Worm (Caenorhabditis elegans) whole organism, L3 larva: Measurements from ENCODE around the gene cnc-5.

ENCODE experiments used
- R02D3.7 ChIP-seq: fragments of 150-350 bp; optimal IDR thresholded peaks from 2 replicates; lab custom pipeline; 2014; ENCODE audit warnings: missing biosample characterization, missing genetic modification characterization
- ZK546.5 ChIP-seq: sonication (generic microtip); optimal IDR thresholded peaks from 2 replicates; lab custom pipeline; 2017; ENCODE audit warnings: missing biosample characterization, missing genetic modification characterization
- aly-2 ChIP-seq: fragments of 150-350 bp; optimal IDR thresholded peaks from 2 replicates; lab custom pipeline; 2014; ENCODE audit warnings: missing biosample characterization, missing genetic modification characterization
- ama-1 ChIP-seq: fragments of 150-350 bp; optimal IDR thresholded peaks from 2 replicates; lab custom pipeline; 2018
- ceh-16 ChIP-seq: sonication (generic microtip); optimal IDR thresholded peaks from 2 replicates; lab custom pipeline; 2017; ENCODE audit warnings: missing biosample characterization, missing genetic modification characterization
- ceh-28 ChIP-seq: fragments of 150-350 bp; optimal IDR thresholded peaks from 2 replicates; lab custom pipeline; 2014; ENCODE audit warnings: missing biosample characterization, missing genetic modification reagents, missing genetic modification characterization
- ceh-82 ChIP-seq: fragments of 150-350 bp; optimal IDR thresholded peaks from 2 replicates; lab custom pipeline; 2014; ENCODE audit warnings: missing biosample characterization, missing genetic modification characterization
- ceh-9 ChIP-seq: sonication (generic microtip); optimal IDR thresholded peaks from 2 replicates; lab custom pipeline; 2018; ENCODE audit warnings: missing biosample characterization, missing genetic modification characterization
- daf-12 ChIP-seq: fragments of 150-350 bp; optimal IDR thresholded peaks from 2 replicates; lab custom pipeline; 2014; ENCODE audit warnings: missing biosample characterization, missing genetic modification reagents, missing genetic modification characterization
- egl-27 ChIP-seq: sonication (generic microtip); optimal IDR thresholded peaks from 4 replicates; lab custom pipeline; 2017; ENCODE audit warnings: missing biosample characterization, missing genetic modification reagents, missing genetic modification characterization
- egl-5 ChIP-seq: fragments of 150-350 bp; optimal IDR thresholded peaks from 2 replicates; lab custom pipeline; 2017; ENCODE audit warnings: missing biosample characterization, missing genetic modification reagents, missing genetic modification characterization, inconsistent platforms
- elt-1 ChIP-seq: fragments of 150-350 bp; optimal IDR thresholded peaks from 2 replicates; lab custom pipeline; 2014; ENCODE audit warnings: missing biosample characterization, missing genetic modification characterization
- elt-2 ChIP-seq: sonication (generic microtip); optimal IDR thresholded peaks from 2 replicates; lab custom pipeline; 2016; ENCODE audit warnings: missing genetic modification reagents, mild to moderate bottlenecking, missing genetic modification characterization, missing compliant biosample characterization
- elt-3 ChIP-seq, 3 experiments: fragments of 150-350 bp in 1 of 3; sonication (generic microtip) in 2 of 3; optimal IDR thresholded peaks; 2 replicates in 2 of 3; 4 replicates in 1 of 3; lab custom pipeline; 2014 to 2017; ENCODE audit warnings: missing biosample characterization in 3 of 3, missing genetic modification characterization in 3 of 3
- eor-1 ChIP-seq, 2 experiments: fragments of 150-350 bp; optimal IDR thresholded peaks; 2 replicates each; lab custom pipeline; 2014 to 2018; ENCODE audit warnings: missing biosample characterization in 2 of 2, missing genetic modification characterization in 2 of 2
- fkh-10 ChIP-seq: sonication (generic microtip); optimal IDR thresholded peaks from 2 replicates; lab custom pipeline; 2017; ENCODE audit warnings: missing biosample characterization, missing genetic modification reagents, missing genetic modification characterization
- fkh-2 ChIP-seq: fragments of 150-350 bp; optimal IDR thresholded peaks from 2 replicates; lab custom pipeline; 2014; ENCODE audit warnings: missing biosample characterization, missing genetic modification reagents, missing genetic modification characterization
- fos-1 ChIP-seq: fragments of 150-350 bp; optimal IDR thresholded peaks from 2 replicates; lab custom pipeline; 2014; ENCODE audit warnings: missing biosample characterization, missing genetic modification characterization
- hmg-11 ChIP-seq: sonication (generic microtip); optimal IDR thresholded peaks from 2 replicates; lab custom pipeline; 2016; ENCODE audit warnings: missing genetic modification characterization, missing compliant biosample characterization
- jun-1 ChIP-seq: fragments of 150-350 bp; optimal IDR thresholded peaks from 2 replicates; lab custom pipeline; 2014; ENCODE audit warnings: missing biosample characterization, missing genetic modification reagents, missing genetic modification characterization
- lin-15B ChIP-seq: fragments of 150-350 bp; optimal IDR thresholded peaks from 2 replicates; lab custom pipeline; 2014; ENCODE audit warnings: missing biosample characterization, missing genetic modification characterization
- lin-39 ChIP-seq: fragments of 150-350 bp; optimal IDR thresholded peaks from 2 replicates; lab custom pipeline; 2018; ENCODE audit warnings: missing biosample characterization, missing genetic modification reagents, missing genetic modification characterization
- lsy-12 ChIP-seq: sonication (generic microtip); optimal IDR thresholded peaks from 2 replicates; lab custom pipeline; 2016; ENCODE audit warnings: mild to moderate bottlenecking, missing genetic modification characterization, missing compliant biosample characterization
- mml-1 ChIP-seq: fragments of 150-350 bp; sonication (generic microtip); optimal IDR thresholded peaks from 3 replicates; lab custom pipeline; 2014; ENCODE audit warnings: missing biosample characterization, missing genetic modification characterization
- nfya-1 ChIP-seq: sonication (generic microtip); optimal IDR thresholded peaks from 2 replicates; lab custom pipeline; 2017; ENCODE audit warnings: missing genetic modification characterization, mild to moderate bottlenecking, missing compliant biosample characterization, antibody characterized with exemption, moderate library complexity; ENCODE audit not compliant: insufficient read depth
- nhr-11 ChIP-seq: fragments of 150-350 bp; optimal IDR thresholded peaks from 2 replicates; lab custom pipeline; 2014; ENCODE audit warnings: missing biosample characterization, missing genetic modification characterization
- nhr-12 ChIP-seq: fragments of 150-350 bp; optimal IDR thresholded peaks from 2 replicates; lab custom pipeline; 2014; ENCODE audit warnings: missing biosample characterization, missing genetic modification characterization
- nhr-23 ChIP-seq: fragments of 150-350 bp; optimal IDR thresholded peaks from 2 replicates; lab custom pipeline; 2014; ENCODE audit warnings: missing biosample characterization, missing genetic modification reagents, missing genetic modification characterization
- nhr-237 ChIP-seq: fragments of 150-350 bp; optimal IDR thresholded peaks from 2 replicates; lab custom pipeline; 2014; ENCODE audit warnings: missing biosample characterization, missing genetic modification characterization
- nhr-25 ChIP-seq: sonication (generic microtip); optimal IDR thresholded peaks from 2 replicates; lab custom pipeline; 2017; ENCODE audit warnings: missing biosample characterization, missing genetic modification characterization
- nhr-28 ChIP-seq: fragments of 150-350 bp; optimal IDR thresholded peaks from 2 replicates; lab custom pipeline; 2014; ENCODE audit warnings: missing biosample characterization, missing genetic modification characterization
- nhr-43 ChIP-seq: sonication (generic microtip); optimal IDR thresholded peaks from 2 replicates; lab custom pipeline; 2016; ENCODE audit warnings: mild to moderate bottlenecking, missing genetic modification characterization, missing compliant biosample characterization; ENCODE audit not compliant: poor library complexity, severe bottlenecking
- nhr-67 ChIP-seq: fragments of 150-350 bp; optimal IDR thresholded peaks from 2 replicates; lab custom pipeline; 2014; ENCODE audit warnings: missing biosample characterization, missing genetic modification characterization
- nhr-76 ChIP-seq: fragments of 150-350 bp; sonication (generic microtip); optimal IDR thresholded peaks from 5 replicates; lab custom pipeline; 2014; ENCODE audit warnings: missing biosample characterization, missing genetic modification characterization
- nhr-77 ChIP-seq: fragments of 150-350 bp; optimal IDR thresholded peaks from 2 replicates; lab custom pipeline; 2014; ENCODE audit warnings: missing biosample characterization, missing genetic modification characterization
- pha-4 ChIP-seq: fragments of 150-350 bp; optimal IDR thresholded peaks from 2 replicates; lab custom pipeline; 2014; ENCODE audit warnings: missing biosample characterization, missing genetic modification reagents, missing genetic modification characterization
- pqm-1 ChIP-seq: fragments of 150-350 bp; optimal IDR thresholded peaks from 2 replicates; lab custom pipeline; 2017; ENCODE audit warnings: missing biosample characterization, missing genetic modification characterization, inconsistent platforms
- sea-2 ChIP-seq: fragments of 150-350 bp; sonication (generic microtip); optimal IDR thresholded peaks from 4 replicates; lab custom pipeline; 2014; ENCODE audit warnings: missing biosample characterization, missing genetic modification reagents, missing genetic modification characterization
- skn-1 ChIP-seq: fragments of 150-350 bp; optimal IDR thresholded peaks from 2 replicates; lab custom pipeline; 2014; ENCODE audit warnings: missing biosample characterization, missing genetic modification characterization
- snpc-4 ChIP-seq: fragments of 150-350 bp; optimal IDR thresholded peaks from 2 replicates; lab custom pipeline; 2014; ENCODE audit warnings: missing biosample characterization, missing genetic modification characterization
- unc-39 ChIP-seq: sonication (generic microtip); optimal IDR thresholded peaks from 4 replicates; lab custom pipeline; 2017; ENCODE audit warnings: missing biosample characterization, missing genetic modification characterization
- unc-62 ChIP-seq: fragments of 150-350 bp; sonication (generic microtip); optimal IDR thresholded peaks from 4 replicates; lab custom pipeline; 2014; ENCODE audit warnings: missing biosample characterization, missing genetic modification reagents, missing genetic modification characterization
- zag-1 ChIP-seq: fragments of 150-350 bp; optimal IDR thresholded peaks from 2 replicates; lab custom pipeline; 2014; ENCODE audit warnings: missing biosample characterization, missing genetic modification characterization
- ztf-11 ChIP-seq: fragments of 150-350 bp; optimal IDR thresholded peaks from 2 replicates; lab custom pipeline; 2014; ENCODE audit warnings: missing biosample characterization, missing genetic modification characterization

Gene cnc-5

ce11 chrV:1471078-1471969 is 26.1 kb downstream of the cnc-5 start:
- TF ChIP-seq nhr-76 (tag; lab: Kevin White, UChicago) (no peak), daf-12 (tag; lab: Kevin White, UChicago) (no peak), nfya-1 (tag; lab: Kevin White, UChicago) (peak; percentile 81), elt-1 (tag; lab: Kevin White, UChicago) (peak; percentile 30), unc-39 (tag; lab: Kevin White, UChicago) (no peak), nhr-237 (no peak), unc-62 (GFP tag; lab: Kevin White, UChicago) (no peak), mml-1 (tag; lab: Kevin White, UChicago) (no peak), lsy-12 (tag; lab: Kevin White, UChicago) (no peak), fos-1 (tag; lab: Kevin White, UChicago) (no peak), hmg-11 (tag; lab: Kevin White, UChicago) (no peak), pqm-1 (tag; lab: Kevin White, UChicago) (peak; percentile 24), fkh-10 (peak; percentile 35), skn-1 (tag; lab: Kevin White, UChicago) (peak; percentile 95), ama-1 (lab: Kevin White, UChicago) (no peak), zag-1 (tag; lab: Kevin White, UChicago) (no peak), nhr-28 (tag; lab: Kevin White, UChicago) (no peak), elt-2 (peak; percentile 27), pha-4 (tag; lab: Kevin White, UChicago) (peak; percentile 74), ceh-28 (tag; lab: Kevin White, UChicago) (peak; percentile 48), ceh-9 (tag; lab: Kevin White, UChicago) (no peak), snpc-4 (tag; lab: Kevin White, UChicago) (peak; percentile 10), ztf-11 (tag; lab: Kevin White, UChicago) (no peak), elt-3 (tag; optimal IDR thresholded peaks at IDR 0.05; lab: Kevin White, UChicago) (no peak), egl-27 (tag; lab: Kevin White, UChicago) (no peak), nhr-23 (tag; lab: Kevin White, UChicago) (peak; percentile 83), sea-2 (GFP tag; lab: Kevin White, UChicago) (no peak), eor-1 (tag; optimal IDR thresholded peaks at IDR 0.05; lab: Kevin White, UChicago) (no peak), ceh-16 (tag; lab: Kevin White, UChicago) (no peak), ZK546.5 (tag; lab: Kevin White, UChicago) (no peak), nhr-25 (tag; lab: Kevin White, UChicago) (no peak), nhr-11 (tag; lab: Kevin White, UChicago) (no peak), nhr-12 (no peak), nhr-43 (peak; percentile 43), R02D3.7 (tag; lab: Kevin White, UChicago) (no peak), jun-1 (tag; lab: Kevin White, UChicago) (no peak), ceh-82 (tag; lab: Kevin White, UChicago) (no peak), fkh-2 (tag; lab: Kevin White, UChicago) (peak; percentile 9), aly-2 (tag; lab: Kevin White, UChicago) (no peak), nhr-77 (tag; lab: Kevin White, UChicago) (no peak), lin-39 (tag; lab: Kevin White, UChicago) (peak; percentile 35), egl-5 (tag; lab: Kevin White, UChicago) (peak; percentile 62), nhr-67 (tag; lab: Kevin White, UChicago) (no peak), lin-15B (tag; lab: Kevin White, UChicago) (peak; percentile 86)
